Worm (Caenorhabditis elegans) whole organism, early embryonic: Measurements from ENCODE around the gene F08F3.8.

Source experiments
- flt-1 ChIP-seq: fragments of 200-800 bp; sonication (Bioruptor generic); IDR thresholded peaks from 2 replicates; pipeline ENCODE4 v1.3.6; 2022; ENCODE audit warnings: missing genetic modification characterization, missing compliant biosample characterization
- tbx-37 ChIP-seq: fragments of 200-800 bp; sonication (Bioruptor generic); conservative IDR thresholded peaks from 2 replicates; pipeline ENCODE4 v1.3.6; 2022; ENCODE audit warnings: missing genetic modification reagents, missing genetic modification characterization, missing compliant biosample characterization

- TF ChIP-seq tbx-37 (GFP tag; lab: Robert Waterston, UW) (no peak), flt-1 (GFP tag; lab: Robert Waterston, UW) (no peak)
These were observed 32.9 kb upstream of the F08F3.8 start, which contains the start of gene srg-68 for ce11 chrV:5465335-5465734.
